Fruit fly (Drosophila melanogaster) whole organism, wandering third instar larva: ENCODE data around the gene GluRIIA.

ENCODE experiments used
- CG9705 ChIP-seq: fragments of 200-800 bp; sonication (Bioruptor generic); optimal IDR thresholded peaks from 2 replicates; lab custom pipeline; 2018; ENCODE audit warnings: missing biosample characterization, mild to moderate bottlenecking, missing genetic modification characterization
- Dfd ChIP-seq: fragments of >200 bp; optimal IDR thresholded peaks from 2 replicates; lab custom pipeline; 2017; ENCODE audit warnings: missing biosample characterization, missing genetic modification characterization
- Dif ChIP-seq: fragments of 200-275, 200-300 bp; sonication (Bioruptor generic); optimal IDR thresholded peaks from 2 replicates; lab custom pipeline; 2018; ENCODE audit warnings: missing biosample characterization, missing genetic modification characterization; ENCODE audit not compliant: partially characterized antibody
- HLH106 ChIP-seq: fragments of 200-800 bp; optimal IDR thresholded peaks from 3 replicates; lab custom pipeline; 2019; ENCODE audit warnings: missing biosample characterization, mild to moderate bottlenecking, missing genetic modification characterization, moderate library complexity
- Hnf4 ChIP-seq: fragments of 200-800 bp; sonication (Bioruptor generic); optimal IDR thresholded peaks from 2 replicates; lab custom pipeline; 2016; ENCODE audit warnings: missing biosample characterization, mild to moderate bottlenecking, missing genetic modification characterization
- Hr83 ChIP-seq: fragments of 200-300 bp; sonication (Bioruptor generic); optimal IDR thresholded peaks from 2 replicates; lab custom pipeline; 2016; ENCODE audit warnings: missing biosample characterization, mild to moderate bottlenecking, missing genetic modification characterization, moderate library complexity; ENCODE audit not compliant: poor library complexity, severe bottlenecking
- Myc ChIP-seq: fragments of >200 bp; optimal IDR thresholded peaks from 2 replicates; lab custom pipeline; 2017
- OdsH ChIP-seq: fragments of 200-800 bp; sonication (Bioruptor generic); optimal IDR thresholded peaks from 2 replicates; lab custom pipeline; 2016; ENCODE audit warnings: missing biosample characterization, mild to moderate bottlenecking, missing genetic modification characterization
- Rel ChIP-seq, 2 experiments: fragments of 200-800 bp; sonication (Bioruptor generic) in 1 of 2; optimal IDR thresholded peaks; 2 replicates in 1 of 2; 3 replicates in 1 of 2; lab custom pipeline; 2016 to 2019; ENCODE audit warnings: mild to moderate bottlenecking in 2 of 2, missing biosample characterization in 2 of 2, missing genetic modification characterization in 2 of 2, moderate library complexity in 1 of 2
- Sp1 ChIP-seq: fragments of 200-800 bp; sonication (Bioruptor generic); optimal IDR thresholded peaks from 3 replicates; lab custom pipeline; 2019; ENCODE audit warnings: missing biosample characterization, mild to moderate bottlenecking, missing genetic modification characterization, moderate library complexity
- brk ChIP-seq: fragments of 200-800 bp; sonication (Bioruptor generic); optimal IDR thresholded peaks from 2 replicates; lab custom pipeline; 2016; ENCODE audit warnings: missing biosample characterization, mild to moderate bottlenecking, missing genetic modification characterization
- dl ChIP-seq, 2 experiments: fragments of 175-275, 200-275 bp in 1 of 2; fragments of 200-275 bp in 1 of 2; sonication (Bioruptor generic); optimal IDR thresholded peaks; lab custom pipeline; 2018; ENCODE audit warnings: mild to moderate bottlenecking in 2 of 2, missing biosample characterization in 2 of 2, missing genetic modification characterization in 2 of 2, moderate library complexity in 2 of 2; ENCODE audit not compliant: partially characterized antibody in 2 of 2, insufficient read depth in 1 of 2
- dsf ChIP-seq: sonication (Bioruptor generic); optimal IDR thresholded peaks from 2 replicates; lab custom pipeline; 2016; ENCODE audit warnings: missing biosample characterization, missing genetic modification characterization, borderline replicate concordance
- ey ChIP-seq: fragments of 200-800 bp; sonication (Bioruptor generic); optimal IDR thresholded peaks from 2 replicates; lab custom pipeline; 2016; ENCODE audit warnings: missing biosample characterization, missing genetic modification characterization
- foxo ChIP-seq, 2 experiments: fragments of 200-800 bp; sonication (Bioruptor generic); optimal IDR thresholded peaks; 2 replicates in 1 of 2; 3 replicates in 1 of 2; lab custom pipeline; 2016 to 2017; ENCODE audit warnings: missing biosample characterization in 2 of 2, missing genetic modification characterization in 2 of 2
- jim ChIP-seq: fragments of 175-275, 200-325 bp; sonication (Bioruptor generic); optimal IDR thresholded peaks from 2 replicates; lab custom pipeline; 2016; ENCODE audit warnings: missing biosample characterization, mild to moderate bottlenecking, missing genetic modification characterization
- psq ChIP-seq: fragments of 200-800 bp; sonication (Bioruptor generic); optimal IDR thresholded peaks from 3 replicates; lab custom pipeline; 2017; ENCODE audit warnings: missing biosample characterization, mild to moderate bottlenecking, missing genetic modification characterization, moderate library complexity
- rgr ChIP-seq: fragments of 200-800 bp; sonication (Bioruptor generic); optimal IDR thresholded peaks from 3 replicates; lab custom pipeline; 2016; ENCODE audit warnings: missing biosample characterization, mild to moderate bottlenecking, missing genetic modification characterization
- sage ChIP-seq: fragments of 200-800 bp; sonication (Bioruptor generic); optimal IDR thresholded peaks from 2 replicates; lab custom pipeline; 2016; ENCODE audit warnings: missing biosample characterization, mild to moderate bottlenecking, missing genetic modification characterization
- sv ChIP-seq: fragments of 200-800 bp; sonication (Bioruptor generic); optimal IDR thresholded peaks from 3 replicates; lab custom pipeline; 2016; ENCODE audit warnings: missing biosample characterization, missing genetic modification characterization
- woc ChIP-seq: sonication (Bioruptor generic); optimal IDR thresholded peaks from 2 replicates; lab custom pipeline; 2016; ENCODE audit warnings: missing biosample characterization, mild to moderate bottlenecking, missing genetic modification characterization

The GluRIIA gene

DNA sequence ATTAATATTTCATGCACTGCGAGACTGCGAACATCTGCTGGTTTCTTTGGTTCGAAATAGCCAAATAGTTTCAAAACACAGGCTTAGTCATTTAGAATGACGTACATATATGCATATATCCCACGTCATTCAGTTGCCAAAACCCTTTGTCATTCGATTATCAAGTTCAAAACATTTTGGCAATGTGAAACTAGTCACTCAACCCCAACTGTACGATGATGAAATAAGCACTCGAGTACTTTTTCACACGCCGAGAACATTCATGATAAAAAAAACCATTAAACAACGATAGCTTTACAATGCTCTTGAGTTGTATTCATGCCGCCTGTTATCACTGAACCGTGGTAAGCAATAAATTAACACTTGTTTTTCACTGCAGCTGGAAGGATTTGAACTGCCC, 34.1 kb upstream of the GluRIIA start:
- TF ChIP-seq foxo (GFP tag; optimal IDR thresholded peaks at IDR 0.05; lab: Kevin White, UChicago) = peak in 1 of 2 experiments; percentile 18
- TF ChIP-seq dsf (GFP tag; lab: Kevin White, UChicago) = no peak
- peak; percentile 7 for TF ChIP-seq rgr (GFP tag; lab: Kevin White, UChicago)

DNA sequence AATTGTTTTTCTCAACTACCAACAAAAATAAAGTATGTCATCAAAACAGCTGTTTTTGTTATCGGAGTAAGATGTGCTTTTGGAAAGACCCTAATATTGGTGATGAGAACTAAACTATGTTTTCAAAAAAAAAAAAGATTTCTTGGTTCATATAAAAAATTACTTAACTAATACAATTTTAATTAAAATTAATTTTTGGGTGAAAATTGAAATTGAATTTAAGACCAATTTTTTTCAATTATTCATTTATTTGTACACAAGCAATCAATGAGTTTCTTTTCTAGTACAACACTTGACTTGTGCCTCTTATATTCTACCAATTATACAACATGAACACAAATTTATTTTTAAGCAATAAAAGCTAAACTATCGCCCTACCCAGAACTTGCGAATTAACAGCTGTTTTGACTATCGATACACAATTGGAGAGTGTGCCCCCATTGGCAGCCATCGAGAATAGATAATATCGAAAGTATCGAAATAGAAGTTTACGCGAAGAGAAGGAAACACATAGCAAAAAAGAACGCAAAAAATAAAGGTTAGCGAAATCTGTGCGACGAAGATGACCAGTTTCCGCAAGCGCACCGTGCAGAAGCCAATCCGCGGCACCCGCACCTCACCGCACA, 30.9 kb upstream of the GluRIIA start, which contains the start of the genes Vps52 and Elp4:
Gene Vps52, minus strand, starts transcription at position 51 of the 626 bp plus-strand sequence.
Gene Elp4, plus strand, starts transcription at position 292 of the 626 bp plus-strand sequence.
- TF ChIP-seq jim (GFP tag; lab: Kevin White, UChicago) (no peak), sv (GFP tag; lab: Kevin White, UChicago) (peak; percentile 65), rgr (GFP tag; lab: Kevin White, UChicago) (peak; percentile 84), Hr83 (GFP tag; lab: Kevin White, UChicago) (peak; percentile 1), HLH106 (tag; lab: Kevin White, UChicago) (peak; percentile 82), Rel (GFP tag; optimal IDR thresholded peaks at IDR 0.05; lab: Kevin White, UChicago) (no peak), Rel (tag; optimal IDR thresholded peaks at IDR 0.05; lab: Kevin White, UChicago) (peak; percentile 31), CG9705 (GFP tag; lab: Kevin White, UChicago) (peak; percentile 51), psq (GFP tag; lab: Kevin White, UChicago) (peak; percentile 72), Sp1 (peak; percentile 79), foxo (GFP tag; optimal IDR thresholded peaks at IDR 0.05; lab: Kevin White, UChicago) (peak in 1 of 2 experiments; percentile 82), dl (GFP tag; optimal IDR thresholded peaks at IDR 0.05; lab: Kevin White, UChicago; ENCODE audit: insufficient read depth in 1 of 2, partially characterized antibody in 2 of 2) (no peak), brk (GFP tag; lab: Kevin White, UChicago) (no peak), Myc (lab: Kevin White, UChicago) (peak; percentile 71), OdsH (GFP tag; lab: Kevin White, UChicago) (peak; percentile 70), ey (GFP tag; lab: Kevin White, UChicago) (peak; percentile 61)

DNA sequence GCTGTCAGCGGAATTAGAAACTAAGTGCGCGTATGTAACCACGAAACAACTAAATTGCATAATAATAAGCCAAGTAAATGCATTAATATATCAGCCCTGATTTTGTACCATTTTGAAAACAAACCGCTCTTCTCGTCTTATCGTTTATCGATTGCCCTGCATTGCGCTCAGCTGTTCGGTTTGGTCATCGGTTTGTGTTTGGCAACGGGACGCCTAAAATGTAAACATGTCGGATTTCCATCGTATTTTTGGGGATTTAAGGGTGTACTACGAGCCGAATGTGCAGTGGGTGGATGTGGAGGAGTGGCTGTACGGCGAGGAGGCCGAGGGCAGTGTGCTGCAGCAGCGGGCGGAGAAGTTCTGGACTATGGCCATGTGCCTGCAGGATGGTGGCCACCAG, 29.1 kb upstream of the GluRIIA start, which contains the start of gene Cap-D3:
Gene Cap-D3, plus strand, starts transcription at position 183 of the 400 bp plus-strand sequence.
- no peak for TF ChIP-seq ey (GFP tag; lab: Kevin White, UChicago)
- TF ChIP-seq, all 38 proteins: peak for 0

DNA sequence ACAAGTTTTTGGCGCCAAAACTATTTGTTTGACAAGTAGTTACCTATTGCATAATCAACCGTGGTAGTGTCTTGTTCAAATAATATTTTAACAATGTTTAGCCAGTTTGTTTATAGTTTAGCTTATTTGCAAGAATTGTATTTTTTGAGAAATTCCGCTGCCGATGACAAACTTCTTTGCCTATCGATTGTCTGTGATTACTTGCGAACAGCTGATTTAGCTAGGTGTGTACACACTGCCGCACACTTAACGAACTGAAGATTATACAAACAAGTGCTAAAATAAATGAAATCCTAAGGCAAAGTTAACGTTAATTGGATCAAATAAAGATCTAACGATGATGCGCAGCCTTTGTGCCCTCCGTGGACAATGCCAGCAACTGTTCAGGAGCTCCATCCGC, 28.1 kb upstream of the GluRIIA start, which contains the start of gene Cox11:
Gene Cox11, plus strand, starts transcription at position 220 of the 400 bp plus-strand sequence.
- no peak for TF ChIP-seq Dif
- TF ChIP-seq Myc (lab: Kevin White, UChicago) = no peak
- TF ChIP-seq Hnf4 (GFP tag; lab: Kevin White, UChicago) = no peak
- TF ChIP-seq Rel (GFP tag; optimal IDR thresholded peaks at IDR 0.05; lab: Kevin White, UChicago) = no peak
- no peak for TF ChIP-seq Rel (tag; optimal IDR thresholded peaks at IDR 0.05; lab: Kevin White, UChicago)
- no peak for TF ChIP-seq woc (GFP tag; lab: Kevin White, UChicago)
- TF ChIP-seq dsf (GFP tag; lab: Kevin White, UChicago) = no peak
- no peak for TF ChIP-seq rgr (GFP tag; lab: Kevin White, UChicago)

dm6 chr2L:5527861-5528260, 27.0 kb upstream of the GluRIIA start, which contains the start of gene CG31915:
Gene CG31915, plus strand, starts transcription at chr2L:5528123.
- TF ChIP-seq Myc (lab: Kevin White, UChicago) = peak; percentile 76
- TF ChIP-seq sage (GFP tag; lab: Kevin White, UChicago) = no peak

DNA sequence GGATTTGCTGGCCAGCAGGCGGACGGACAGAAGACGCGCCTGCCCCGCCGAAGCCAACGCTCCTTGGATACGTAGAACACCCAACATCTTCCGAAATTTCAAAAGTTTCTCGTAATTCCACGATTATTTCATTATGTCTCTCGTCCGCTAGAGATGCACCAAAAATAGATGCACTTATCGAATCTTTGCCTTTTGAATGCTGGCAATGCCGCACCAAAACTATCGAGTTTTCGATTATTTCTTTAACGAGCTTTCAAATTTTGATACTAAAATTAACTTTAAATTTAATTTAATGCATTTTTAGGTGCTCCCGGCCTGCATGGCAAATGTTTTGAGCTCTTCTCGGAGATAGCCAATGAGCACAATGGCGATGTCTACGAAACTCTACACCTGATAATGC, 22.8 kb upstream of the GluRIIA start, which contains the start of gene Coq6:
Gene Coq6, minus strand, starts transcription at position 163 of the 400 bp plus-strand sequence.
- TF ChIP-seq Hr83 (GFP tag; lab: Kevin White, UChicago) (peak; percentile 80), sv (GFP tag; lab: Kevin White, UChicago) (no peak)

DNA sequence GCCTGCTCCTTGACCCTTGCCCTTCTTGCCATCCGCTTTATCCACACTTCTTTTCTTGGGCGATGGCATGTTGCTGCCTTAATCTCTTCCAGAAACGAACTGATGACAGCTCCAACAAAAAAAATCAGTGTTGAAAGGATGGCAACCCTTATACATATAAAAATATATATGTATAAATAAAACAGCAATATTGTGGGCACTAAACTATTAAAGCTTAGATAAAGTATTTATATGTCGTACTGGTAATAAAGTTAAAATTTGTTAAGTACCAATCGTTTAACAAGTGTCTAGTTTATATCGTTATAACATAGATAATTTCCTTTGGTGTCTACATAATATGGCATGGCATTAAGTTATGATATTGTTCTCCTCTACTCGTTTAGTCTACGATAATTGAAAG, 18.2 kb upstream of the GluRIIA start, which contains the start of gene tomb:
Gene tomb, minus strand, starts transcription at position 101 of the 400 bp plus-strand sequence.
- TF ChIP-seq HLH106 (tag; lab: Kevin White, UChicago) = no peak
- TF ChIP-seq ey (GFP tag; lab: Kevin White, UChicago) = no peak
- no peak for TF ChIP-seq Dfd (GFP tag; lab: Kevin White, UChicago)
- no peak for TF ChIP-seq sv (GFP tag; lab: Kevin White, UChicago)
